Worm (Caenorhabditis elegans): ENCODE results near the gene R08C7.11.
A peak's percentile ranks its signal among the peaks of the same experiment; 100 is the strongest.

R08C7.11 gene

ce11 chrIV:4465184-4465583, 10.4 kb upstream of the R08C7.11 start, which contains the start of gene M01H9.5:
Gene M01H9.5, plus strand, starts transcription at chrIV:4465484.
- TF ChIP-seq nhr-77 (tag; optimal IDR thresholded peaks at IDR 0.05): no peak
- TF ChIP-seq elt-1 (tag; optimal IDR thresholded peaks at IDR 0.05): no peak
- TF ChIP-seq nhr-43 (tag; optimal IDR thresholded peaks at IDR 0.05; ENCODE audit: poor library complexity, severe bottlenecking): no peak
- no peak for TF ChIP-seq ceh-16 (tag; optimal IDR thresholded peaks at IDR 0.05)
- no peak for TF ChIP-seq lsy-12 (tag; optimal IDR thresholded peaks at IDR 0.05)
- no peak for TF ChIP-seq ZK546.5 (tag; optimal IDR thresholded peaks at IDR 0.05)
- no peak for TF ChIP-seq nhr-76 (tag; optimal IDR thresholded peaks at IDR 0.05)
- TF ChIP-seq sea-2 (GFP tag; optimal IDR thresholded peaks at IDR 0.05): no peak
- TF ChIP-seq nhr-237 (tag; optimal IDR thresholded peaks at IDR 0.05): no peak
- TF ChIP-seq aly-2 (tag; optimal IDR thresholded peaks at IDR 0.05): no peak

- no peak for TF ChIP-seq skn-1 (tag; optimal IDR thresholded peaks at IDR 0.05)
- no peak for TF ChIP-seq lin-39 (tag; optimal IDR thresholded peaks at IDR 0.05)
- no peak for TF ChIP-seq nhr-12 (tag; optimal IDR thresholded peaks at IDR 0.05)
- no peak for TF ChIP-seq hmg-11 (tag; optimal IDR thresholded peaks at IDR 0.05)
- no peak for TF ChIP-seq mdl-1 (tag; optimal IDR thresholded peaks at IDR 0.05)
- TF ChIP-seq snpc-4 (tag; optimal IDR thresholded peaks at IDR 0.05): no peak
- no peak for TF ChIP-seq ama-1 (optimal IDR thresholded peaks at IDR 0.05)
Measured at ce11 chrIV:4463132-4463531, 8.4 kb upstream of the R08C7.11 start, which contains the start of gene M01H9.2. Gene M01H9.2, minus strand, starts transcription at chrIV:4463232.

ce11 chrIV:4459342-4459741, 4.6 kb upstream of the R08C7.11 start:
- TF ChIP-seq ceh-28 (tag; optimal IDR thresholded peaks at IDR 0.05) (no peak), nhr-11 (tag; optimal IDR thresholded peaks at IDR 0.05) (no peak), mml-1 (tag; optimal IDR thresholded peaks at IDR 0.05) (no peak), egl-5 (tag; optimal IDR thresholded peaks at IDR 0.05) (no peak), fkh-10 (GFP tag; optimal IDR thresholded peaks at IDR 0.05) (no peak), ceh-9 (tag; optimal IDR thresholded peaks at IDR 0.05) (no peak), jun-1 (tag; optimal IDR thresholded peaks at IDR 0.05) (no peak), lin-15B (tag; optimal IDR thresholded peaks at IDR 0.05) (no peak), mdl-1 (tag; optimal IDR thresholded peaks at IDR 0.05) (no peak), hmg-11 (tag; optimal IDR thresholded peaks at IDR 0.05) (no peak), zag-1 (tag; optimal IDR thresholded peaks at IDR 0.05) (no peak), daf-12 (tag; optimal IDR thresholded peaks at IDR 0.05) (no peak), nhr-23 (tag; optimal IDR thresholded peaks at IDR 0.05) (no peak), snpc-4 (tag; optimal IDR thresholded peaks at IDR 0.05) (no peak), nhr-77 (tag; optimal IDR thresholded peaks at IDR 0.05) (no peak), eor-1 (tag; optimal IDR thresholded peaks at IDR 0.05) (no peak)

ce11 chrIV:4456658-4457057, 1.9 kb upstream of the R08C7.11 start:
- no peak for TF ChIP-seq unc-62 (GFP tag; optimal IDR thresholded peaks at IDR 0.05)
- no peak for TF ChIP-seq mml-1 (tag; optimal IDR thresholded peaks at IDR 0.05)
- TF ChIP-seq lin-39 (tag; optimal IDR thresholded peaks at IDR 0.05): no peak
- TF ChIP-seq fos-1 (tag; optimal IDR thresholded peaks at IDR 0.05): no peak

ce11 chrIV:4451576-4451975, 3.2 kb downstream of the R08C7.11 start, which contains the start of gene R08C7.1:
Gene R08C7.1, plus strand, starts transcription at chrIV:4451876.
- no peak for TF ChIP-seq nhr-76 (tag; optimal IDR thresholded peaks at IDR 0.05)
- peak; percentile 6 for TF ChIP-seq nhr-23 (tag; optimal IDR thresholded peaks at IDR 0.05)

- TF ChIP-seq fkh-2 (tag; optimal IDR thresholded peaks at IDR 0.05) (no peak), lin-39 (tag; optimal IDR thresholded peaks at IDR 0.05) (no peak), tbx-2 (tag; optimal IDR thresholded peaks at IDR 0.05) (no peak), jun-1 (tag; optimal IDR thresholded peaks at IDR 0.05) (no peak), fos-1 (tag; optimal IDR thresholded peaks at IDR 0.05) (no peak), unc-62 (GFP tag; optimal IDR thresholded peaks at IDR 0.05) (no peak), aly-2 (tag; optimal IDR thresholded peaks at IDR 0.05) (no peak), egl-27 (tag; optimal IDR thresholded peaks at IDR 0.05) (no peak), daf-12 (tag; optimal IDR thresholded peaks at IDR 0.05) (no peak), ceh-9 (tag; optimal IDR thresholded peaks at IDR 0.05) (no peak), mdl-1 (tag; optimal IDR thresholded peaks at IDR 0.05) (no peak), lsy-12 (tag; optimal IDR thresholded peaks at IDR 0.05) (no peak), nhr-67 (tag; optimal IDR thresholded peaks at IDR 0.05) (no peak), nhr-23 (tag; optimal IDR thresholded peaks at IDR 0.05) (peak; percentile 5), pqm-1 (tag; optimal IDR thresholded peaks at IDR 0.05) (peak; percentile 88), nhr-11 (tag; optimal IDR thresholded peaks at IDR 0.05) (no peak), lin-15B (tag; optimal IDR thresholded peaks at IDR 0.05) (no peak), snpc-4 (tag; optimal IDR thresholded peaks at IDR 0.05) (no peak), ztf-4 (tag; optimal IDR thresholded peaks at IDR 0.05) (no peak), nhr-28 (tag; optimal IDR thresholded peaks at IDR 0.05) (no peak), ceh-16 (tag; optimal IDR thresholded peaks at IDR 0.05) (no peak), sea-2 (GFP tag; optimal IDR thresholded peaks at IDR 0.05) (no peak), nhr-12 (tag; optimal IDR thresholded peaks at IDR 0.05) (no peak), mml-1 (tag; optimal IDR thresholded peaks at IDR 0.05) (no peak), ama-1 (optimal IDR thresholded peaks at IDR 0.05) (peak; percentile 13), nhr-43 (tag; optimal IDR thresholded peaks at IDR 0.05; ENCODE audit: poor library complexity, severe bottlenecking) (peak; percentile 57), ZK546.5 (tag; optimal IDR thresholded peaks at IDR 0.05) (no peak), ceh-28 (tag; optimal IDR thresholded peaks at IDR 0.05) (no peak), nhr-76 (tag; optimal IDR thresholded peaks at IDR 0.05) (no peak), elt-3 (tag; optimal IDR thresholded peaks at IDR 0.05) (no peak), nhr-25 (tag; optimal IDR thresholded peaks at IDR 0.05) (no peak), R02D3.7 (tag; optimal IDR thresholded peaks at IDR 0.05) (no peak)
Measured at ce11 chrIV:4449843-4450242, 4.9 kb downstream of the R08C7.11 start.
